Fruit fly (Drosophila melanogaster) whole organism, prepupa: Measurements from ENCODE around the gene Pyroxd1.

ENCODE experiments used
- Blimp-1 ChIP-seq: fragments of 200-800 bp; sonication (Bioruptor generic); optimal IDR thresholded peaks from 3 replicates; lab custom pipeline; 2017; ENCODE audit warnings: missing biosample characterization, missing genetic modification characterization, mild to moderate bottlenecking, moderate library complexity, missing genetic modification reagents
- CG10631 ChIP-seq: fragments of 200-800 bp; sonication (Bioruptor generic); optimal IDR thresholded peaks from 2 replicates; lab custom pipeline; 2016; ENCODE audit warnings: missing biosample characterization, missing genetic modification characterization
- CG10669 ChIP-seq: fragments of 200-800 bp; sonication (Bioruptor generic); optimal IDR thresholded peaks from 3 replicates; lab custom pipeline; 2018; ENCODE audit warnings: missing biosample characterization, mild to moderate bottlenecking, missing genetic modification characterization, moderate library complexity
- CG11294 ChIP-seq: fragments of 200-800 bp; sonication (Bioruptor generic); IDR thresholded peaks from 2 replicates; pipeline ENCODE4 v1.3.6; 2022; ENCODE audit warnings: missing biosample characterization, missing genetic modification characterization
- CG1621 ChIP-seq: fragments of 200-800 bp; sonication (Bioruptor generic); optimal IDR thresholded peaks from 3 replicates; lab custom pipeline; 2018; ENCODE audit warnings: missing biosample characterization, mild to moderate bottlenecking, missing genetic modification characterization
- CG16779 ChIP-seq: fragments of 200-800 bp; sonication (Bioruptor generic); optimal IDR thresholded peaks from 3 replicates; lab custom pipeline; 2017; ENCODE audit warnings: missing biosample characterization, mild to moderate bottlenecking, missing genetic modification characterization
- CG31627 ChIP-seq: fragments of 200-800 bp; sonication (Bioruptor generic); optimal IDR thresholded peaks from 3 replicates; lab custom pipeline; 2016; ENCODE audit warnings: missing biosample characterization, missing genetic modification characterization
- CG34406 ChIP-seq: fragments of 200-800 bp; sonication (Bioruptor generic); optimal IDR thresholded peaks from 3 replicates; lab custom pipeline; 2016; ENCODE audit warnings: missing biosample characterization, missing genetic modification characterization
- CG3919 ChIP-seq: fragments of 200-800 bp; sonication (Bioruptor generic); optimal IDR thresholded peaks from 3 replicates; lab custom pipeline; 2016; ENCODE audit warnings: missing biosample characterization, missing genetic modification characterization
- CG4318 ChIP-seq: fragments of 200-800 bp; sonication (Bioruptor generic); optimal IDR thresholded peaks from 3 replicates; lab custom pipeline; 2017; ENCODE audit warnings: missing biosample characterization, mild to moderate bottlenecking, missing genetic modification characterization
- CG6163 ChIP-seq: fragments of 200-800 bp; sonication (Bioruptor generic); IDR thresholded peaks from 3 replicates; pipeline ENCODE4 v1.3.6; 2022; ENCODE audit warnings: missing biosample characterization, missing genetic modification characterization
- CG6276 ChIP-seq: fragments of 200-800 bp; sonication (Bioruptor generic); optimal IDR thresholded peaks from 2 replicates; lab custom pipeline; 2017; ENCODE audit warnings: missing biosample characterization, mild to moderate bottlenecking, missing genetic modification characterization
- CG6792 ChIP-seq: fragments of 200-800 bp; sonication (Bioruptor generic); optimal IDR thresholded peaks from 3 replicates; lab custom pipeline; 2016; ENCODE audit warnings: missing biosample characterization, missing genetic modification characterization
- CG6808 ChIP-seq: fragments of 200-800 bp; sonication (Bioruptor generic); optimal IDR thresholded peaks from 3 replicates; lab custom pipeline; 2017; ENCODE audit warnings: missing biosample characterization, missing genetic modification characterization, mild to moderate bottlenecking, moderate library complexity, missing genetic modification reagents
- CG7368 ChIP-seq: fragments of 200-800 bp; sonication (Bioruptor generic); optimal IDR thresholded peaks from 3 replicates; lab custom pipeline; 2016; ENCODE audit warnings: missing biosample characterization, missing genetic modification characterization
- CG8119 ChIP-seq: fragments of 200-800 bp; sonication (Bioruptor generic); IDR thresholded peaks from 3 replicates; pipeline ENCODE4 v1.3.6; 2022; ENCODE audit warnings: missing biosample characterization, missing genetic modification characterization
- CG8632 ChIP-seq: fragments of 200-800 bp; sonication (Bioruptor generic); optimal IDR thresholded peaks from 3 replicates; lab custom pipeline; 2016; ENCODE audit warnings: missing biosample characterization, missing genetic modification characterization
- CG9139 ChIP-seq: fragments of 200-800 bp; sonication (Bioruptor generic); optimal IDR thresholded peaks from 3 replicates; lab custom pipeline; 2017; ENCODE audit warnings: missing biosample characterization, mild to moderate bottlenecking, missing genetic modification characterization
- Eip75B ChIP-seq: fragments of 200-800 bp; sonication (Bioruptor generic); optimal IDR thresholded peaks from 3 replicates; lab custom pipeline; 2016; ENCODE audit warnings: missing biosample characterization, missing genetic modification characterization
- Eip93F ChIP-seq: fragments of 200-800 bp; sonication (Bioruptor generic); optimal IDR thresholded peaks from 2 replicates; lab custom pipeline; 2016; ENCODE audit warnings: missing biosample characterization, mild to moderate bottlenecking, missing genetic modification characterization
- Ets21C ChIP-seq: fragments of 200-800 bp; sonication (Bioruptor generic); optimal IDR thresholded peaks from 3 replicates; lab custom pipeline; 2016; ENCODE audit warnings: missing biosample characterization, missing genetic modification characterization
- Ets96B ChIP-seq: fragments of 200-800 bp; optimal IDR thresholded peaks from 2 replicates; lab custom pipeline; 2019; ENCODE audit warnings: missing biosample characterization, mild to moderate bottlenecking, missing genetic modification characterization, moderate library complexity
- Gug ChIP-seq: fragments of 200-800 bp; sonication (Bioruptor generic); IDR thresholded peaks from 2 replicates; pipeline ENCODE4 v1.3.6; 2022; ENCODE audit warnings: missing biosample characterization, missing genetic modification characterization
- Hr38 ChIP-seq: sonication (Bioruptor generic); optimal IDR thresholded peaks from 2 replicates; lab custom pipeline; 2016; ENCODE audit warnings: missing biosample characterization, missing genetic modification characterization
- Hr39 ChIP-seq: fragments of 200-800 bp; sonication (Bioruptor generic); optimal IDR thresholded peaks from 2 replicates; lab custom pipeline; 2016; ENCODE audit warnings: missing biosample characterization, missing genetic modification characterization
- Lpt ChIP-seq: fragments of 200-800 bp; sonication (Bioruptor generic); optimal IDR thresholded peaks from 3 replicates; lab custom pipeline; 2016; ENCODE audit warnings: missing biosample characterization, missing genetic modification characterization
- Met ChIP-seq: fragments of 200-800 bp; sonication (Bioruptor generic); optimal IDR thresholded peaks from 3 replicates; lab custom pipeline; 2016; ENCODE audit warnings: missing biosample characterization, missing genetic modification characterization
- Sox14 ChIP-seq: fragments of 200-800 bp; sonication (Bioruptor generic); optimal IDR thresholded peaks from 3 replicates; lab custom pipeline; 2016; ENCODE audit warnings: missing biosample characterization, missing genetic modification characterization
- Sox15 ChIP-seq: fragments of 200-800 bp; sonication (Bioruptor generic); optimal IDR thresholded peaks from 3 replicates; lab custom pipeline; 2016; ENCODE audit warnings: missing biosample characterization, missing genetic modification characterization
- achi ChIP-seq: fragments of 200-800 bp; sonication (Bioruptor generic); optimal IDR thresholded peaks from 3 replicates; lab custom pipeline; 2016; ENCODE audit warnings: missing biosample characterization, missing genetic modification characterization
- acj6 ChIP-seq: fragments of 200-800 bp; sonication (Bioruptor generic); optimal IDR thresholded peaks from 3 replicates; lab custom pipeline; 2016; ENCODE audit warnings: missing biosample characterization, missing genetic modification characterization
- cyc ChIP-seq: fragments of 200-800 bp; sonication (Bioruptor generic); optimal IDR thresholded peaks from 3 replicates; lab custom pipeline; 2016; ENCODE audit warnings: missing biosample characterization, missing genetic modification characterization
- dac ChIP-seq: fragments of 200-800 bp; sonication (Bioruptor generic); optimal IDR thresholded peaks from 2 replicates; lab custom pipeline; 2017; ENCODE audit warnings: missing biosample characterization, mild to moderate bottlenecking, missing genetic modification characterization
- dsx ChIP-seq: fragments of 200-800 bp; optimal IDR thresholded peaks from 3 replicates; lab custom pipeline; 2019; ENCODE audit warnings: missing biosample characterization, mild to moderate bottlenecking, missing genetic modification characterization, moderate library complexity; ENCODE audit not compliant: poor library complexity, severe bottlenecking
- eg ChIP-seq: fragments of 200-800 bp; sonication (Bioruptor generic); IDR thresholded peaks from 3 replicates; pipeline ENCODE4 v1.3.6; 2022; ENCODE audit warnings: missing biosample characterization, missing genetic modification characterization
- esn ChIP-seq: fragments of 200-800 bp; sonication (Bioruptor generic); optimal IDR thresholded peaks from 2 replicates; lab custom pipeline; 2016; ENCODE audit warnings: missing biosample characterization, mild to moderate bottlenecking, missing genetic modification characterization, moderate library complexity
- fd59A ChIP-seq: fragments of 200-800 bp; sonication (Bioruptor generic); optimal IDR thresholded peaks from 2 replicates; lab custom pipeline; 2017; ENCODE audit warnings: missing biosample characterization, mild to moderate bottlenecking, missing genetic modification characterization, missing genetic modification reagents
- fd85E ChIP-seq: fragments of 200-800 bp; sonication (Bioruptor generic); optimal IDR thresholded peaks from 3 replicates; lab custom pipeline; 2016; ENCODE audit warnings: missing biosample characterization, missing genetic modification characterization
- fkh ChIP-seq: fragments of 200-800 bp; sonication (Bioruptor generic); optimal IDR thresholded peaks from 3 replicates; lab custom pipeline; 2017; ENCODE audit warnings: missing biosample characterization, mild to moderate bottlenecking, missing genetic modification characterization, moderate library complexity
- lz ChIP-seq: fragments of 200-800 bp; sonication (Bioruptor generic); optimal IDR thresholded peaks from 3 replicates; lab custom pipeline; 2016; ENCODE audit warnings: missing biosample characterization, missing genetic modification characterization
- net ChIP-seq: fragments of 200-800 bp; sonication (Bioruptor generic); optimal IDR thresholded peaks from 3 replicates; lab custom pipeline; 2016; ENCODE audit warnings: missing biosample characterization, missing genetic modification characterization
- pdm3 ChIP-seq: fragments of 200-800 bp; sonication (Bioruptor generic); optimal IDR thresholded peaks from 3 replicates; lab custom pipeline; 2016; ENCODE audit warnings: missing biosample characterization, missing genetic modification characterization
- salr ChIP-seq, 2 experiments: fragments of 200-800 bp; sonication (Bioruptor generic); optimal IDR thresholded peaks; 3 replicates each; lab custom pipeline; 2016 to 2018; ENCODE audit warnings: missing biosample characterization in 2 of 2, missing genetic modification characterization in 2 of 2, mild to moderate bottlenecking in 1 of 2
- spab ChIP-seq: fragments of 200-800 bp; sonication (Bioruptor generic); optimal IDR thresholded peaks from 2 replicates; lab custom pipeline; 2017; ENCODE audit warnings: missing biosample characterization, mild to moderate bottlenecking, missing genetic modification characterization, missing genetic modification reagents
- ss ChIP-seq, 2 experiments: fragments of 200-800 bp; sonication (Bioruptor generic); optimal IDR thresholded peaks; 2 replicates in 1 of 2; 3 replicates in 1 of 2; lab custom pipeline; 2017 to 2018; ENCODE audit warnings: mild to moderate bottlenecking in 2 of 2, missing biosample characterization in 2 of 2, missing genetic modification characterization in 2 of 2, moderate library complexity in 1 of 2
- svp ChIP-seq: fragments of 200-800 bp; sonication (Bioruptor generic); peaks from one replicate; lab custom pipeline; 2016; ENCODE audit warnings: missing biosample characterization, missing genetic modification characterization
- topi ChIP-seq: fragments of 200-800 bp; sonication (Bioruptor generic); optimal IDR thresholded peaks from 3 replicates; lab custom pipeline; 2016; ENCODE audit warnings: missing biosample characterization, missing genetic modification characterization

Pyroxd1 gene

DNA sequence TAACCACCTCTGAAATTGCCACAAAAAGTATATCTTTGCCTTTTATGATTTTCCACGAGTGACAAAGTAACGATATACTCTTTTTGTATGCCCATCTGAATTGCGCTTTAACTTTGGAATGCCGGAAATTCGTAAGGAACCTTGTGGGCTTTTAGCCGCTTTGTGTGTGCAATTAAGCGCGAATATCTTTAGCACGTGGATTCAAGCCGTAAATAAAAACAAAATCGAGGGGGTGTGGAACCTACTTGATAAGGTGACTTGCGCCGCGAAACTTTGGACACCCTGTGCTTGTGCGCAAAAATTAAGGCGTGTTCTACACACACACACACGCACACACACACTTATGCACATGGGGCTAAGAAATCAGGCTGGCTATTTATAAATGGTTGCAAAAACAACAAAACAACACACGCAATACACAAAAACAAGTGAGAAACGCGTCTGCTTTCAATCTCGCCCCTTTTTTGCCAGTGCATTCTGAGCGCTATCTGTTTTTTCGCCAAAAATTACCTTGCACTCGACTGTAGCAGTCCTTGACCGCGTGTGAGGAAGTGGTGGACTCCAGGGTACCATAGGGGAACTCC lies 7.1 kb upstream of the Pyroxd1 start:
- TF ChIP-seq CG9139 (peak; percentile 8), CG11294 (no peak), salr (GFP tag; optimal IDR thresholded peaks at IDR 0.05; lab: Kevin White, UChicago) (no peak), ss (GFP tag; optimal IDR thresholded peaks at IDR 0.05; lab: Kevin White, UChicago) (peak; percentile 47 to 48), acj6 (GFP tag; lab: Kevin White, UChicago) (no peak), Eip93F (GFP tag; lab: Kevin White, UChicago) (peak; percentile 53), CG6163 (0 out of 3 replicates have a peak, but pooled peaks have one; percentile 31), cyc (no peak), CG16779 (tag; lab: Kevin White, UChicago) (no peak), dac (GFP tag; lab: Kevin White, UChicago) (no peak), svp (GFP tag; lab: Kevin White, UChicago) (peak; percentile 47), CG6276 (GFP tag; lab: Kevin White, UChicago) (peak; percentile 0), net (no peak), Ets21C (GFP tag; lab: Kevin White, UChicago) (no peak), Lpt (GFP tag; lab: Kevin White, UChicago) (no peak), dsx (GFP tag; lab: Kevin White, UChicago) (peak; percentile 36), fd59A (GFP tag; lab: Kevin White, UChicago) (no peak), eg (GFP tag; lab: Robert Waterston, UW) (0 out of 3 replicates have a peak, but pooled peaks have one; percentile 5), CG8632 (GFP tag; lab: Kevin White, UChicago) (no peak), CG8119 (0 out of 3 replicates have a peak, but pooled peaks have one; percentile 35), Sox14 (GFP tag; lab: Kevin White, UChicago) (no peak), CG6792 (GFP tag; lab: Kevin White, UChicago) (no peak), CG4318 (GFP tag; lab: Kevin White, UChicago) (no peak), Hr38 (no peak)

DNA sequence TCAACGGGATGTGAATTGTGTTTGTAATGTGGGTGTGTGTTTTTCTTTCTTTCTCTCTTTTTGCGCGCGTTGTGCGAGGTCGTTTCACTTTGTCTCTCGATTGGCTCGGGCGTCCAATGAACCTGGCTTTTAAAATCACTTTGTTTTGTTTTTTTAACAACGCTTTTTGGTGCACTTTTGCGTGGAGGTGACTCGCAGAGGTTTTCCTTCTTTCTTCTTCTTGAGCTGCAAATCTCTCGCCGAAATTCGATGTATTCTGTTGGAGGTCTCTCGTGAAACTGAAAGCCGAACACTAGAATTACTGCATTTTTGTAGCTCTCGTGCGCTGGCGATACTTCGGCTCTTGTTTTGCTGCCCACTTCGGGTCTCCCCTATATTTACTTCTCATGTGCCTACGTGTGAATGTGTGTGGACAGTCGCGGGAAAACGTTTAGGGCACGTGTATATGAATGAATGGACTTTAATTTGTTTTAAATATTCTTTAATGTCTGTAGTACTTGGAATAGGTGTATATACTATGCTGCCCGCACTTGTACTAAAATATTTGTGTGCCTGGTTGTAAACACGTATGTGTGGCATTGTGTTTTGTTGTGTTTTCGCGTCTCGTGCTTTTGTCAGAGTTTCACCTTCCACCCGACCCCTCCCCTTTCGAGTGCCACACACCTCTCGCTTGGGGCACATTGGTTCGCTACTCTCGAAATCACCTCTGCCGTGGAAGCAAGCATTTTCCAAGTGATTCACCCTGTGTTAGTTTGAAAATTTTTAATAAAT lies 6.3 kb upstream of the Pyroxd1 start, which contains the start of gene fok:
fok (minus strand) TSS at position 286 of the 771 bp plus-strand sequence.
- TF ChIP-seq Eip75B (GFP tag; lab: Kevin White, UChicago), result peak; percentile 99
- TF ChIP-seq spab (GFP tag; lab: Kevin White, UChicago), result peak; percentile 97
- TF ChIP-seq CG10669 (GFP tag; lab: Kevin White, UChicago), result peak; percentile 97
- TF ChIP-seq Gug (GFP tag; lab: Robert Waterston, UW), result peak; percentile 92
- peak; percentile 98 for TF ChIP-seq CG31627 (GFP tag; lab: Kevin White, UChicago)
- TF ChIP-seq Hr39, result peak; percentile 97
- TF ChIP-seq topi (GFP tag; lab: Kevin White, UChicago), result peak; percentile 98
- TF ChIP-seq Lpt (GFP tag; lab: Kevin White, UChicago), result peak; percentile 97
- TF ChIP-seq CG9139, result peak; percentile 95
- peak; percentile 98 for TF ChIP-seq CG6808 (GFP tag; lab: Kevin White, UChicago)
- peak; percentile 97 for TF ChIP-seq acj6 (GFP tag; lab: Kevin White, UChicago)
- peak; percentile 99 for TF ChIP-seq CG8119
- TF ChIP-seq lz, result peak; percentile 98
- peak; percentile 91 to 95 for TF ChIP-seq salr (GFP tag; optimal IDR thresholded peaks at IDR 0.05; lab: Kevin White, UChicago)
- TF ChIP-seq CG7368 (GFP tag; lab: Kevin White, UChicago), result peak; percentile 95
- peak; percentile 91 for TF ChIP-seq dac (GFP tag; lab: Kevin White, UChicago)
- TF ChIP-seq fd85E (GFP tag; lab: Kevin White, UChicago), result peak; percentile 91
- TF ChIP-seq CG34406 (GFP tag; lab: Kevin White, UChicago), result peak; percentile 97
- TF ChIP-seq Met (GFP tag; lab: Kevin White, UChicago), result peak; percentile 99
- TF ChIP-seq CG3919 (GFP tag; lab: Kevin White, UChicago), result peak; percentile 98
- peak; percentile 93 for TF ChIP-seq CG4318 (GFP tag; lab: Kevin White, UChicago)
- peak; percentile 98 for TF ChIP-seq Ets96B
- TF ChIP-seq esn (GFP tag; lab: Kevin White, UChicago), result peak; percentile 99
- TF ChIP-seq achi (GFP tag; lab: Kevin White, UChicago), result peak; percentile 97
- peak; percentile 93 for TF ChIP-seq CG11294
- TF ChIP-seq Blimp-1, result peak; percentile 93
- peak; percentile 95 for TF ChIP-seq CG1621 (tag; lab: Kevin White, UChicago)
- peak; percentile 95 for TF ChIP-seq Sox15
- TF ChIP-seq pdm3 (GFP tag; lab: Kevin White, UChicago), result peak; percentile 98
- TF ChIP-seq dsx (GFP tag; lab: Kevin White, UChicago), result peak; percentile 97
- TF ChIP-seq CG10631 (GFP tag; lab: Kevin White, UChicago), result peak; percentile 97
- TF ChIP-seq fkh (GFP tag; lab: Kevin White, UChicago), result peak; percentile 100
